Worm (Caenorhabditis elegans) whole organism, L3 larva: ENCODE measurements around the gene T05A8.11.

Experiments
- R02D3.7 ChIP-seq: fragments of 150-350 bp; optimal IDR thresholded peaks from 2 replicates; lab custom pipeline; 2014; ENCODE audit warnings: missing biosample characterization, missing genetic modification characterization
- ZK546.5 ChIP-seq: sonication (generic microtip); optimal IDR thresholded peaks from 2 replicates; lab custom pipeline; 2017; ENCODE audit warnings: missing biosample characterization, missing genetic modification characterization
- aly-2 ChIP-seq: fragments of 150-350 bp; optimal IDR thresholded peaks from 2 replicates; lab custom pipeline; 2014; ENCODE audit warnings: missing biosample characterization, missing genetic modification characterization
- ama-1 ChIP-seq: fragments of 150-350 bp; optimal IDR thresholded peaks from 2 replicates; lab custom pipeline; 2018
- ceh-82 ChIP-seq: fragments of 150-350 bp; optimal IDR thresholded peaks from 2 replicates; lab custom pipeline; 2014; ENCODE audit warnings: missing biosample characterization, missing genetic modification characterization
- ceh-9 ChIP-seq: sonication (generic microtip); optimal IDR thresholded peaks from 2 replicates; lab custom pipeline; 2018; ENCODE audit warnings: missing biosample characterization, missing genetic modification characterization
- daf-12 ChIP-seq: fragments of 150-350 bp; optimal IDR thresholded peaks from 2 replicates; lab custom pipeline; 2014; ENCODE audit warnings: missing biosample characterization, missing genetic modification reagents, missing genetic modification characterization
- egl-27 ChIP-seq: sonication (generic microtip); optimal IDR thresholded peaks from 4 replicates; lab custom pipeline; 2017; ENCODE audit warnings: missing biosample characterization, missing genetic modification reagents, missing genetic modification characterization
- egl-5 ChIP-seq: fragments of 150-350 bp; optimal IDR thresholded peaks from 2 replicates; lab custom pipeline; 2017; ENCODE audit warnings: missing biosample characterization, missing genetic modification reagents, missing genetic modification characterization, inconsistent platforms
- elt-1 ChIP-seq: fragments of 150-350 bp; optimal IDR thresholded peaks from 2 replicates; lab custom pipeline; 2014; ENCODE audit warnings: missing biosample characterization, missing genetic modification characterization
- elt-2 ChIP-seq: sonication (generic microtip); optimal IDR thresholded peaks from 2 replicates; lab custom pipeline; 2016; ENCODE audit warnings: missing genetic modification reagents, mild to moderate bottlenecking, missing genetic modification characterization, missing compliant biosample characterization
- elt-3 ChIP-seq, 3 experiments: fragments of 150-350 bp in 1 of 3; sonication (generic microtip) in 2 of 3; optimal IDR thresholded peaks; 2 replicates in 2 of 3; 4 replicates in 1 of 3; lab custom pipeline; 2014 to 2017; ENCODE audit warnings: missing biosample characterization in 3 of 3, missing genetic modification characterization in 3 of 3
- eor-1 ChIP-seq, 2 experiments: fragments of 150-350 bp; optimal IDR thresholded peaks; 2 replicates each; lab custom pipeline; 2014 to 2018; ENCODE audit warnings: missing biosample characterization in 2 of 2, missing genetic modification characterization in 2 of 2
- fkh-10 ChIP-seq: sonication (generic microtip); optimal IDR thresholded peaks from 2 replicates; lab custom pipeline; 2017; ENCODE audit warnings: missing biosample characterization, missing genetic modification reagents, missing genetic modification characterization
- fkh-2 ChIP-seq: fragments of 150-350 bp; optimal IDR thresholded peaks from 2 replicates; lab custom pipeline; 2014; ENCODE audit warnings: missing biosample characterization, missing genetic modification reagents, missing genetic modification characterization
- fos-1 ChIP-seq: fragments of 150-350 bp; optimal IDR thresholded peaks from 2 replicates; lab custom pipeline; 2014; ENCODE audit warnings: missing biosample characterization, missing genetic modification characterization
- hmg-11 ChIP-seq: sonication (generic microtip); optimal IDR thresholded peaks from 2 replicates; lab custom pipeline; 2016; ENCODE audit warnings: missing genetic modification characterization, missing compliant biosample characterization
- jun-1 ChIP-seq: fragments of 150-350 bp; optimal IDR thresholded peaks from 2 replicates; lab custom pipeline; 2014; ENCODE audit warnings: missing biosample characterization, missing genetic modification reagents, missing genetic modification characterization
- lin-15B ChIP-seq: fragments of 150-350 bp; optimal IDR thresholded peaks from 2 replicates; lab custom pipeline; 2014; ENCODE audit warnings: missing biosample characterization, missing genetic modification characterization
- lin-39 ChIP-seq: fragments of 150-350 bp; optimal IDR thresholded peaks from 2 replicates; lab custom pipeline; 2018; ENCODE audit warnings: missing biosample characterization, missing genetic modification reagents, missing genetic modification characterization
- lsy-12 ChIP-seq: sonication (generic microtip); optimal IDR thresholded peaks from 2 replicates; lab custom pipeline; 2016; ENCODE audit warnings: mild to moderate bottlenecking, missing genetic modification characterization, missing compliant biosample characterization
- mdl-1 ChIP-seq: fragments of 150-350 bp; optimal IDR thresholded peaks from 2 replicates; lab custom pipeline; 2014; ENCODE audit warnings: missing biosample characterization, missing genetic modification characterization
- mml-1 ChIP-seq: fragments of 150-350 bp; sonication (generic microtip); optimal IDR thresholded peaks from 3 replicates; lab custom pipeline; 2014; ENCODE audit warnings: missing biosample characterization, missing genetic modification characterization
- nfya-1 ChIP-seq: sonication (generic microtip); optimal IDR thresholded peaks from 2 replicates; lab custom pipeline; 2017; ENCODE audit warnings: missing genetic modification characterization, mild to moderate bottlenecking, missing compliant biosample characterization, antibody characterized with exemption, moderate library complexity; ENCODE audit not compliant: insufficient read depth
- nhr-11 ChIP-seq: fragments of 150-350 bp; optimal IDR thresholded peaks from 2 replicates; lab custom pipeline; 2014; ENCODE audit warnings: missing biosample characterization, missing genetic modification characterization
- nhr-12 ChIP-seq: fragments of 150-350 bp; optimal IDR thresholded peaks from 2 replicates; lab custom pipeline; 2014; ENCODE audit warnings: missing biosample characterization, missing genetic modification characterization
- nhr-23 ChIP-seq: fragments of 150-350 bp; optimal IDR thresholded peaks from 2 replicates; lab custom pipeline; 2014; ENCODE audit warnings: missing biosample characterization, missing genetic modification reagents, missing genetic modification characterization
- nhr-237 ChIP-seq: fragments of 150-350 bp; optimal IDR thresholded peaks from 2 replicates; lab custom pipeline; 2014; ENCODE audit warnings: missing biosample characterization, missing genetic modification characterization
- nhr-25 ChIP-seq: sonication (generic microtip); optimal IDR thresholded peaks from 2 replicates; lab custom pipeline; 2017; ENCODE audit warnings: missing biosample characterization, missing genetic modification characterization
- nhr-28 ChIP-seq: fragments of 150-350 bp; optimal IDR thresholded peaks from 2 replicates; lab custom pipeline; 2014; ENCODE audit warnings: missing biosample characterization, missing genetic modification characterization
- nhr-43 ChIP-seq: sonication (generic microtip); optimal IDR thresholded peaks from 2 replicates; lab custom pipeline; 2016; ENCODE audit warnings: mild to moderate bottlenecking, missing genetic modification characterization, missing compliant biosample characterization; ENCODE audit not compliant: poor library complexity, severe bottlenecking
- nhr-67 ChIP-seq: fragments of 150-350 bp; optimal IDR thresholded peaks from 2 replicates; lab custom pipeline; 2014; ENCODE audit warnings: missing biosample characterization, missing genetic modification characterization
- nhr-76 ChIP-seq: fragments of 150-350 bp; sonication (generic microtip); optimal IDR thresholded peaks from 5 replicates; lab custom pipeline; 2014; ENCODE audit warnings: missing biosample characterization, missing genetic modification characterization
- nhr-77 ChIP-seq: fragments of 150-350 bp; optimal IDR thresholded peaks from 2 replicates; lab custom pipeline; 2014; ENCODE audit warnings: missing biosample characterization, missing genetic modification characterization
- pha-4 ChIP-seq: fragments of 150-350 bp; optimal IDR thresholded peaks from 2 replicates; lab custom pipeline; 2014; ENCODE audit warnings: missing biosample characterization, missing genetic modification reagents, missing genetic modification characterization
- pqm-1 ChIP-seq: fragments of 150-350 bp; optimal IDR thresholded peaks from 2 replicates; lab custom pipeline; 2017; ENCODE audit warnings: missing biosample characterization, missing genetic modification characterization, inconsistent platforms
- skn-1 ChIP-seq: fragments of 150-350 bp; optimal IDR thresholded peaks from 2 replicates; lab custom pipeline; 2014; ENCODE audit warnings: missing biosample characterization, missing genetic modification characterization
- snpc-4 ChIP-seq: fragments of 150-350 bp; optimal IDR thresholded peaks from 2 replicates; lab custom pipeline; 2014; ENCODE audit warnings: missing biosample characterization, missing genetic modification characterization
- tbx-2 ChIP-seq: sonication (generic microtip); optimal IDR thresholded peaks from 2 replicates; lab custom pipeline; 2016; ENCODE audit warnings: mild to moderate bottlenecking, missing genetic modification characterization, missing compliant biosample characterization
- unc-39 ChIP-seq: sonication (generic microtip); optimal IDR thresholded peaks from 4 replicates; lab custom pipeline; 2017; ENCODE audit warnings: missing biosample characterization, missing genetic modification characterization
- unc-62 ChIP-seq: fragments of 150-350 bp; sonication (generic microtip); optimal IDR thresholded peaks from 4 replicates; lab custom pipeline; 2014; ENCODE audit warnings: missing biosample characterization, missing genetic modification reagents, missing genetic modification characterization
- zag-1 ChIP-seq: fragments of 150-350 bp; optimal IDR thresholded peaks from 2 replicates; lab custom pipeline; 2014; ENCODE audit warnings: missing biosample characterization, missing genetic modification characterization
- ztf-11 ChIP-seq: fragments of 150-350 bp; optimal IDR thresholded peaks from 2 replicates; lab custom pipeline; 2014; ENCODE audit warnings: missing biosample characterization, missing genetic modification characterization
- ztf-4 ChIP-seq: fragments of 150-350 bp; optimal IDR thresholded peaks from 2 replicates; lab custom pipeline; 2014; ENCODE audit warnings: missing biosample characterization, missing genetic modification characterization

T05A8.11 gene

DNA sequence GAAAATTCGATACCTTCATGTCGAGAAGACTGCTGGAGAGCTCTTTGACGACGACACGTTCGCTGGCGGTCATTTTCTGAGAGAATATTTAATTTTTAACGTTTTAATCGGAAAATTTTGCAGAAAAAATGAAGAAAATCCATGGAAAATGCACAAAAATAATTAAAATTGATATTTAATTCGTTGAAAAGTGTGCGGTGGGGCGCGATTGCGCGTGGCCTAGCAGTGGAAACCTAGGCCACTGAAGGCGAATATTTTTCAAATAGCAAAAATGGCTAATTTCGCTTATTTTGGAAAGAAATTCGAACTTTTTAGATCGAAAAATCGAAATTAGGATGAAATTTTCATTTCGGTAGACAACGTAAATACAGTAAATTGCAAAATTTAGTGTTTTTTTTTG is 27.1 kb upstream of the T05A8.11 start, which contains the start of gene F29A7.6:
Gene F29A7.6, minus strand, starts transcription at position 76 of the 400 bp plus-strand sequence.
- TF ChIP-seq elt-2 (tag; lab: Kevin White, UChicago) (peak; percentile 25), eor-1 (tag; optimal IDR thresholded peaks at IDR 0.05; lab: Kevin White, UChicago) (no peak), fkh-2 (no peak), lin-15B (tag; lab: Kevin White, UChicago) (peak; percentile 79), nhr-76 (tag; lab: Kevin White, UChicago) (no peak), zag-1 (tag; lab: Kevin White, UChicago) (no peak), R02D3.7 (tag; lab: Kevin White, UChicago) (peak; percentile 12), nhr-23 (tag; lab: Kevin White, UChicago) (peak; percentile 30), ZK546.5 (tag; lab: Kevin White, UChicago) (no peak), nhr-43 (peak; percentile 47), egl-5 (no peak), nhr-67 (tag; lab: Kevin White, UChicago) (no peak), nhr-77 (no peak), pqm-1 (peak; percentile 12), jun-1 (tag; lab: Kevin White, UChicago) (no peak), snpc-4 (tag; lab: Kevin White, UChicago) (peak; percentile 71), unc-62 (GFP tag; lab: Kevin White, UChicago) (no peak), lin-39 (peak; percentile 38)

DNA sequence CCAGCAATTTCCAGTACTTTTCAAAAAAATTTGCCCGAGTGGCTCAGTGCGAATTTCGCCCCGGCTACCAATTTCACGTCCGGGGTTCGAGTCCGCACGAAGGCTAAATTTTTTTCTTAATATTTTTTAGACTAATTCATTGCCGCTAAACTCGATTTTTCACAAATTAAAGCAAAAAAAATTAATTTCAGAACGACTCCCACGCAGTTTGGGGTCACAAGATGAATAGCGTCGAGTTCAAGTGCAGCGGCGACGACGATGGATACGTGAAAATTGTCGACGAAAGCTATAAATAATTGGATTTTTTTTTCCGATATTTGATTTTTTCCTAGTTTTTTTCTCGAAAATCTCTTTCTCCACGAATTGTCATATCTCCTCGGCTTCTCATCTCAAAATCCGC is 25.8 kb upstream of the T05A8.11 start:
- TF ChIP-seq elt-2 (tag; lab: Kevin White, UChicago) (peak; percentile 14), fkh-10 (GFP tag; lab: Kevin White, UChicago) (no peak)

DNA sequence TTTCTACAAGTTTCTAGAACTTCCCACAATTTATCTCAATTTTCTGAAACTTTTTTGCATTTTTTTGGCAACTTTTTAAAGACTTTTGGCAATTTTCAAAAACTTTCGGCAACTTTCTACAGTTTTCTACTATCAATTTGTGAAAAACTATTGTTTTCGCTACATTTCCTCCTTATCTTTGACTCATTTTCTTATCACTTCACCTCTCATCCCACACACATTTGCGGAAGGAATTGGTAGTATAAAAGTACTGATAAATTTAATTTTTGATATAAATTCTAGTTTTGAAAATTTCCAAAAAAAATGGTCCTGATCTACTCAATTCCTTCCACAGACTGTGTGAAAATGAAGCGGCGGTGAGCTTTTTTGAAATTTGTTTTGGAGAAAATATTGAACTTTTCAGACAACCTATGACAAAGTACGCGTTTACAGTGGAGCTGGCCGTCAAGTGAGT is 24.2 kb upstream of the T05A8.11 start, which contains the start of gene F29A7.4:
Gene F29A7.4, plus strand, starts transcription at position 404 of the 454 bp plus-strand sequence.
- TF ChIP-seq lin-15B (tag; lab: Kevin White, UChicago) (no peak), elt-2 (tag; lab: Kevin White, UChicago) (peak; percentile 64), pqm-1 (peak; percentile 58)

DNA sequence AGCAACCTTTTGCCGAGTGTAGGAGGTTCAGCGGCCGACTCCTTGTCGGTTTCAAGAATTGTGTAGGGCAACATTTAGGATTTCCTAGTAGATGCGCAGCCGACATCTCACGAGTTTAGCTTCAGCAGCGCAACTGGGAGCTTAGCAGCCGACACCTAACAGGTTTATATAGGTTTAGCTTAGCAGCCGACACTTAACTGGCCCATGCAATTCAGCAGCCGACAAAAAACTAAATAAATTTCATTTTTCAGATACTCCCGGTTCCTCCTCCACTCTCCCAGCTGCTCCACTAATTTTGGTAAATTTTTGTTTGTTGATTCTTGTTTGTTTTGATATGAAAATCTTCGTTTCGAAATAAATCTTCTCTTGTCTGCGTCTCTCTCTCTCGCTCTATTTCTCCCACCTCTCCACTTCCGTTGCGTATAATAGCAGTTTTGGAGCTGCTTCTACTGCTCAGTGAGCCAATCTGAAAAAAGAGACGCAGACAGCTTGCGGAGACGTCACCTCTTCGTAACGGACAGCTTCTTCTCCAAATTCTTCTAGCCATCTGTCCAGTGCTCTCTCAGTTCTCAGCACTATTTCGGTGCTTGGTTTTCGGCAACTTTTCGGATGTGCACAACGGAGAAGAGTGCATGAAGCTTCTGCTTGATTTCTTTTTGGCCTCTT is 22.6 kb upstream of the T05A8.11 start:
- no peak for TF ChIP-seq ztf-11
- TF ChIP-seq nhr-43 = no peak
- no peak for TF ChIP-seq mml-1 (tag; lab: Kevin White, UChicago)
- TF ChIP-seq snpc-4 (tag; lab: Kevin White, UChicago) = peak; percentile 41
- TF ChIP-seq tbx-2 = peak; percentile 46
- TF ChIP-seq egl-27 (tag; lab: Kevin White, UChicago) = no peak
- TF ChIP-seq elt-2 (tag; lab: Kevin White, UChicago) = no peak
- TF ChIP-seq pha-4 = no peak
- TF ChIP-seq daf-12 (tag; lab: Kevin White, UChicago) = no peak
- TF ChIP-seq fkh-2 = no peak
- TF ChIP-seq aly-2 (tag; lab: Kevin White, UChicago) = no peak
- peak; percentile 76 for TF ChIP-seq hmg-11
- no peak for TF ChIP-seq eor-1 (tag; optimal IDR thresholded peaks at IDR 0.05; lab: Kevin White, UChicago)
- peak; percentile 81 for TF ChIP-seq nfya-1
- TF ChIP-seq mdl-1 = no peak
- TF ChIP-seq ZK546.5 (tag; lab: Kevin White, UChicago) = no peak
- no peak for TF ChIP-seq ceh-9 (tag; lab: Kevin White, UChicago)
- TF ChIP-seq skn-1 = peak; percentile 10
- no peak for TF ChIP-seq pqm-1
- peak; percentile 15 for TF ChIP-seq egl-5
- TF ChIP-seq unc-62 (GFP tag; lab: Kevin White, UChicago) = peak; percentile 79
- no peak for TF ChIP-seq ama-1 (lab: Kevin White, UChicago)
- TF ChIP-seq ztf-4 = no peak
- TF ChIP-seq ceh-82 (tag; lab: Kevin White, UChicago) = peak; percentile 26
- no peak for TF ChIP-seq elt-1 (tag; lab: Kevin White, UChicago)
- no peak for TF ChIP-seq unc-39 (tag; lab: Kevin White, UChicago)
- TF ChIP-seq fos-1 = no peak
- TF ChIP-seq lsy-12 = no peak
- no peak for TF ChIP-seq jun-1 (tag; lab: Kevin White, UChicago)
- TF ChIP-seq nhr-11 (tag; lab: Kevin White, UChicago) = no peak
- no peak for TF ChIP-seq nhr-12
- no peak for TF ChIP-seq nhr-77
- TF ChIP-seq elt-3 (tag; optimal IDR thresholded peaks at IDR 0.05; lab: Kevin White, UChicago) = no peak
- TF ChIP-seq lin-15B (tag; lab: Kevin White, UChicago) = peak; percentile 41
- TF ChIP-seq lin-39 = peak; percentile 71
- no peak for TF ChIP-seq nhr-237
- TF ChIP-seq nhr-25 (tag; lab: Kevin White, UChicago) = no peak
- no peak for TF ChIP-seq nhr-28 (tag; lab: Kevin White, UChicago)
- TF ChIP-seq nhr-76 (tag; lab: Kevin White, UChicago) = no peak
- TF ChIP-seq nhr-67 (tag; lab: Kevin White, UChicago) = no peak
